Worm (Caenorhabditis elegans) whole organism, mixed stage, embryonic: ENCODE results near the gene F17C8.6.

ENCODE experiments used
- M03D4.4 ChIP-seq: sonication (generic microtip); optimal IDR thresholded peaks from 2 replicates; lab custom pipeline; 2017; ENCODE audit warnings: mild to moderate bottlenecking, missing genetic modification characterization, missing compliant biosample characterization
- bed-3 ChIP-seq: fragments of 200-800 bp; sonication (Bioruptor generic); optimal IDR thresholded peaks from 3 replicates; lab custom pipeline; 2018; ENCODE audit warnings: mild to moderate bottlenecking, missing genetic modification characterization, moderate library complexity, missing compliant biosample characterization
- blmp-1 ChIP-seq: fragments of 150-350 bp; optimal IDR thresholded peaks from 2 replicates; lab custom pipeline; 2014; ENCODE audit warnings: missing biosample characterization, missing genetic modification characterization
- ceh-39 ChIP-seq: fragments of 150-350 bp; optimal IDR thresholded peaks from 2 replicates; lab custom pipeline; 2014; ENCODE audit warnings: missing biosample characterization, missing genetic modification characterization
- ceh-43 ChIP-seq: fragments of 200-800 bp; sonication (Bioruptor generic); optimal IDR thresholded peaks from 2 replicates; lab custom pipeline; 2018; ENCODE audit warnings: mild to moderate bottlenecking, missing genetic modification characterization, moderate library complexity, missing compliant biosample characterization
- ceh-83 ChIP-seq: fragments of 200-800 bp; sonication (Bioruptor generic); optimal IDR thresholded peaks from 2 replicates; lab custom pipeline; 2018; ENCODE audit warnings: mild to moderate bottlenecking, missing genetic modification characterization, missing compliant biosample characterization
- ces-1 ChIP-seq: fragments of 150-350 bp; optimal IDR thresholded peaks from 2 replicates; lab custom pipeline; 2014; ENCODE audit warnings: missing biosample characterization, missing genetic modification reagents, missing genetic modification characterization
- drap-1 ChIP-seq: fragments of 200-800 bp; sonication (Bioruptor generic); optimal IDR thresholded peaks from 3 replicates; lab custom pipeline; 2018; ENCODE audit warnings: mild to moderate bottlenecking, missing genetic modification characterization, missing compliant biosample characterization
- elt-1 ChIP-seq: sonication (generic microtip); optimal IDR thresholded peaks from 2 replicates; lab custom pipeline; 2017; ENCODE audit warnings: missing genetic modification characterization, mild to moderate bottlenecking, missing compliant biosample characterization, antibody characterized with exemption, moderate library complexity, borderline replicate concordance; ENCODE audit not compliant: insufficient read depth
- elt-3 ChIP-seq: fragments of 150-350 bp; optimal IDR thresholded peaks from 2 replicates; lab custom pipeline; 2014; ENCODE audit warnings: missing biosample characterization, missing genetic modification characterization
- flh-1 ChIP-seq: fragments of 200-800 bp; sonication (Bioruptor generic); optimal IDR thresholded peaks from 2 replicates; lab custom pipeline; 2018; ENCODE audit warnings: mild to moderate bottlenecking, missing genetic modification characterization, moderate library complexity, missing compliant biosample characterization
- ham-2 ChIP-seq: fragments of 200-800 bp; sonication (Bioruptor generic); optimal IDR thresholded peaks from 2 replicates; lab custom pipeline; 2018; ENCODE audit warnings: mild to moderate bottlenecking, missing genetic modification characterization, missing compliant biosample characterization
- hlh-1 ChIP-seq: fragments of 150-350 bp; optimal IDR thresholded peaks from 2 replicates; lab custom pipeline; 2014; ENCODE audit warnings: missing biosample characterization, missing genetic modification reagents, missing genetic modification characterization
- lin-13 ChIP-seq: fragments of 150-350 bp; optimal IDR thresholded peaks from 2 replicates; lab custom pipeline; 2014; ENCODE audit warnings: missing biosample characterization, missing genetic modification characterization
- lin-32 ChIP-seq: fragments of 200-800 bp; sonication (Bioruptor generic); optimal IDR thresholded peaks from 2 replicates; lab custom pipeline; 2018; ENCODE audit warnings: mild to moderate bottlenecking, missing genetic modification characterization, missing compliant biosample characterization
- lsy-2 ChIP-seq: fragments of 150-350 bp; optimal IDR thresholded peaks from 2 replicates; lab custom pipeline; 2014; ENCODE audit warnings: missing biosample characterization, missing genetic modification characterization
- mab-5 ChIP-seq: fragments of 150-350 bp; optimal IDR thresholded peaks from 2 replicates; lab custom pipeline; 2014; ENCODE audit warnings: missing biosample characterization, missing genetic modification characterization
- mep-1 ChIP-seq: fragments of 150-350 bp; optimal IDR thresholded peaks from 2 replicates; lab custom pipeline; 2017; ENCODE audit warnings: missing biosample characterization, missing genetic modification reagents, missing genetic modification characterization, inconsistent platforms
- nhr-12 ChIP-seq: fragments of 150-350 bp; optimal IDR thresholded peaks from 2 replicates; lab custom pipeline; 2014; ENCODE audit warnings: missing biosample characterization, missing genetic modification characterization
- nhr-2 ChIP-seq: fragments of 150-350 bp; optimal IDR thresholded peaks from 2 replicates; lab custom pipeline; 2014; ENCODE audit warnings: missing biosample characterization, missing genetic modification characterization
- nhr-237 ChIP-seq: fragments of 150-350 bp; optimal IDR thresholded peaks from 2 replicates; lab custom pipeline; 2014; ENCODE audit warnings: missing biosample characterization, missing genetic modification characterization
- nhr-28 ChIP-seq: fragments of 150-350 bp; optimal IDR thresholded peaks from 2 replicates; lab custom pipeline; 2014; ENCODE audit warnings: missing biosample characterization, missing genetic modification characterization
- nhr-76 ChIP-seq: sonication (generic microtip); optimal IDR thresholded peaks from 2 replicates; lab custom pipeline; 2017; ENCODE audit warnings: missing biosample characterization, missing genetic modification characterization
- sem-2 ChIP-seq: fragments of 200-800 bp; sonication (Bioruptor generic); optimal IDR thresholded peaks from 2 replicates; lab custom pipeline; 2018; ENCODE audit warnings: mild to moderate bottlenecking, missing genetic modification characterization, missing compliant biosample characterization
- snpc-4 ChIP-seq: fragments of 150-350 bp; optimal IDR thresholded peaks from 2 replicates; lab custom pipeline; 2014; ENCODE audit warnings: missing biosample characterization, missing genetic modification characterization
- sptf-1 ChIP-seq: sonication (generic microtip); optimal IDR thresholded peaks from 2 replicates; lab custom pipeline; 2017; ENCODE audit warnings: mild to moderate bottlenecking, missing genetic modification characterization, moderate library complexity, missing compliant biosample characterization
- tbx-8 ChIP-seq: fragments of 200-800 bp; sonication (Bioruptor generic); optimal IDR thresholded peaks from 2 replicates; lab custom pipeline; 2018; ENCODE audit warnings: mild to moderate bottlenecking, missing genetic modification characterization, moderate library complexity, missing compliant biosample characterization
- unc-120 ChIP-seq: sonication (generic microtip); optimal IDR thresholded peaks from 2 replicates; lab custom pipeline; 2017; ENCODE audit warnings: missing genetic modification characterization, missing compliant biosample characterization; ENCODE audit not compliant: poor library complexity, severe bottlenecking
- unc-62 ChIP-seq: fragments of 150-350 bp; optimal IDR thresholded peaks from 2 replicates; lab custom pipeline; 2014; ENCODE audit warnings: missing biosample characterization, missing genetic modification reagents, missing genetic modification characterization
- zip-8 ChIP-seq: fragments of 150-350 bp; optimal IDR thresholded peaks from 2 replicates; lab custom pipeline; 2014; ENCODE audit warnings: missing biosample characterization, missing genetic modification characterization
- ztf-11 ChIP-seq: fragments of 150-350 bp; optimal IDR thresholded peaks from 2 replicates; lab custom pipeline; 2014; ENCODE audit warnings: missing biosample characterization, missing genetic modification characterization

Gene F17C8.6

DNA sequence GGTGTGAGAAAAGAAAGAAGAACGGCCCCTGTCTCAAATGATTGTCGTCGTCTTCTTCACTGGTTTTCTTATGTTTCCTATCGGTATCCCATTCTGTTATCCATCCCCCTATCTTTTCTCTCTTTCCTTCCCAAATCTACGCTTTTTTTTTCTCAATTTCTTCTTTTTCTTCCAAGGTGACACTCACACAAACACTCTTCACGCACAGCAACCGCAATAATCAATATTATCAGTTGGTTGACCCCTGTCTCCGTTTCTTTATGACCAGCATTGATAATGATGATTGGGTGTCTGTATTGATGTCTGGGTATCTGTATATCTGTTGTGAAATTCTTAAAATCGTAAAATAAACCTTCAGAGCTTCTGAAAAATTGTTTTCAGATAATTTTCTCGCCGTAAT is 5.0 kb downstream of the F17C8.6 start:
- TF ChIP-seq ceh-83 (no peak), drap-1 (GFP tag; lab: Kevin White, UChicago) (no peak), blmp-1 (tag; lab: Kevin White, UChicago) (no peak), ztf-11 (no peak), tbx-8 (GFP tag; lab: Kevin White, UChicago) (no peak), lin-32 (GFP tag; lab: Kevin White, UChicago) (no peak)

DNA sequence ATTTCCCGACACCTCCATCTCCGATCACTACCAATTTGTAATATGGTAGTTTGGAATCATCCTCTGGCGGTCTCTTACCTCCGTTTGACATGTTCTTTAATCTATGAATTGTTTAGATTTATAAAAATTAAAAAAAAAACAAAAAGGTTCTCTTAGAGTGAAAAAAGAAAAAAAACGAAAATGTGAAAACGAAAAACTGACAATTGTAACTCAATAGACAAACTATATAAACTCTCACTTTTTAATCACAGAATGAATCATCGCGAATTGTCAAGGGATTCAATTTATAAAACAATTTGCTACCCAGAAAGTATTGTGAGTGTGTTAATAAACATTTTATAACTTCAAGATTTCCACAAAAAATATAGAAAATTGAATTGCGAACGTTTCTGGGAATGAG is 5.9 kb downstream of the F17C8.6 start, which contains the start of gene ras-2:
Gene ras-2 (minus strand): TSS at position 101 of the 400 bp plus-strand sequence.
- TF ChIP-seq hlh-1 (tag; lab: Kevin White, UChicago) (no peak), ceh-43 (GFP tag; lab: Kevin White, UChicago) (no peak), ceh-39 (no peak), mep-1 (tag; lab: Kevin White, UChicago) (no peak), unc-120 (tag; lab: Kevin White, UChicago) (no peak)

DNA sequence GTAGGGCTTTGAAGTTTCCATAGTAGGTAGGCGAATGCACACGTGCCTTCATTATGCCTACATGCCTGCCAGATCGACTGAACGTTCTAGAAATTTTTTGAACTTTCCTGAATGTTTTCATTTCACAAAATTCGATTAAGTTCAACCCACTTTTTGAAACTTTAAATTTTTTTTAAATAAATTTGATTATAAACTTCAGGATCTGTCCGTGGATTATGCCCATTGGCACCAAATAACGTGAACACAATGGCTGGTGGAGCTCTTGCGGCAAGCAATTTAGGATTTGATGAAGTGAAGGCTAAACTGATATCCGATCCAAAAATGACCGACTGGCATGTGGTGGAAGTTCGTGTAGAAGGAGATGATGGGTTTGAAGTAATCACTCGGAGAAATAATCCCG is 10.4 kb downstream of the F17C8.6 start, which contains the start of gene F17C8.7:
Gene F17C8.7 (plus strand): TSS at position 301 of the 400 bp plus-strand sequence.
- TF ChIP-seq elt-3 (tag; lab: Kevin White, UChicago) (no peak), mab-5 (no peak), flh-1 (GFP tag; lab: Kevin White, UChicago) (no peak), hlh-1 (tag; lab: Kevin White, UChicago) (no peak), ceh-43 (GFP tag; lab: Kevin White, UChicago) (no peak), ces-1 (GFP tag; lab: Kevin White, UChicago) (no peak), nhr-2 (no peak), ham-2 (GFP tag; lab: Kevin White, UChicago) (no peak), nhr-76 (tag; lab: Kevin White, UChicago) (no peak), mep-1 (tag; lab: Kevin White, UChicago) (no peak), nhr-12 (tag; lab: Kevin White, UChicago) (no peak), sem-2 (no peak), zip-8 (tag; lab: Kevin White, UChicago) (no peak), snpc-4 (tag; lab: Kevin White, UChicago) (no peak), lsy-2 (tag; lab: Kevin White, UChicago) (no peak), sptf-1 (tag; lab: Kevin White, UChicago) (no peak), unc-120 (tag; lab: Kevin White, UChicago) (no peak), drap-1 (GFP tag; lab: Kevin White, UChicago) (no peak)

- TF ChIP-seq nhr-28 (no peak), lin-13 (tag; lab: Kevin White, UChicago) (no peak), hlh-1 (tag; lab: Kevin White, UChicago) (no peak), sem-2 (no peak), unc-120 (tag; lab: Kevin White, UChicago) (no peak), ceh-43 (GFP tag; lab: Kevin White, UChicago) (no peak), ceh-83 (no peak), blmp-1 (tag; lab: Kevin White, UChicago) (no peak), ham-2 (GFP tag; lab: Kevin White, UChicago) (no peak), elt-1 (tag; lab: Kevin White, UChicago) (no peak), ces-1 (GFP tag; lab: Kevin White, UChicago) (no peak), elt-3 (tag; lab: Kevin White, UChicago) (no peak), nhr-12 (tag; lab: Kevin White, UChicago) (no peak), M03D4.4 (tag; lab: Kevin White, UChicago) (no peak), nhr-237 (tag; lab: Kevin White, UChicago) (no peak), flh-1 (GFP tag; lab: Kevin White, UChicago) (no peak), drap-1 (GFP tag; lab: Kevin White, UChicago) (no peak), zip-8 (tag; lab: Kevin White, UChicago) (no peak), unc-62 (no peak), nhr-2 (no peak)
Observed at ce11 chrIII:4734056-4734455, 11.8 kb downstream of the F17C8.6 start, which contains the start of gene F17C8.9. TSS of gene F17C8.9 (plus strand) at chrIII:4734356.

DNA sequence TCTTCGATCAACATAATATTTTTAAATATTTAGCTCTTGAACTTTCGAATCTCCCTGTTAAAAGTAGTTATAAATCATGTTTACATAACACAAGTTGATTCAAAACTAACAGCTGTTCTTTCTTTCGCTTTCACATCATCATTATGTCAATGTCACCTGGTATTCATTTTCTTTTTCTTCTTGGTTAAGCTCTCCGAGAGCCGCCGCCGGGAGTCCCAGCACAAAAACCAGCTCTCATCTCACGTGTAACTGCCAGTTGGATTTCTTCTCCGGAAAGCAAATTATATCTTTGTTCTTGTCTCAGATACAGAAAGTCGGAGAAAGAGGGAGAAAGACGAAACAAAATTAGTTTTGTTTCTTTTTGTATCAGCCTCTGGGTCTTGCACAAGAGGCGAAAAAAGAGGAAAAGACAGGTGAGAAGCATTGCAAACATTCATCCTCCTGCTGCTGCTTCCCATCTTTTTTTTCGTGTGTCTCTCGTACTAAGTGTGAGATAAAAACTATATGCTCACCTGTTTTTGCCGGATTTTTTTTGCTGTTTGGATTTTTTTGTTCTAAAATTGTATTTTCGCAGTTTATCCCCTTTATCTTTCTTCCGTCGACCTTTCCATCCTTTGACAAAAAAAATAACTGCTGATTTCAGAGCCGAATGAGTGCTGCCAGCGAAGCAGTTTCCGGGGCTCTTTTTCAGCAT is 14.4 kb downstream of the F17C8.6 start, which contains the start of gene F17C8.3:
Gene F17C8.3 (plus strand): TSS at position 644 of the 694 bp plus-strand sequence.
- TF ChIP-seq unc-120 (tag; lab: Kevin White, UChicago) (peak; percentile 26), bed-3 (GFP tag; lab: Kevin White, UChicago) (no peak), hlh-1 (tag; lab: Kevin White, UChicago) (peak; percentile 69)
- TF ChIP-seq, all 35 proteins: peak for 2
